Worm (Caenorhabditis elegans): Measurements from ENCODE around the gene slc-36.5.

Gene slc-36.5

DNA sequence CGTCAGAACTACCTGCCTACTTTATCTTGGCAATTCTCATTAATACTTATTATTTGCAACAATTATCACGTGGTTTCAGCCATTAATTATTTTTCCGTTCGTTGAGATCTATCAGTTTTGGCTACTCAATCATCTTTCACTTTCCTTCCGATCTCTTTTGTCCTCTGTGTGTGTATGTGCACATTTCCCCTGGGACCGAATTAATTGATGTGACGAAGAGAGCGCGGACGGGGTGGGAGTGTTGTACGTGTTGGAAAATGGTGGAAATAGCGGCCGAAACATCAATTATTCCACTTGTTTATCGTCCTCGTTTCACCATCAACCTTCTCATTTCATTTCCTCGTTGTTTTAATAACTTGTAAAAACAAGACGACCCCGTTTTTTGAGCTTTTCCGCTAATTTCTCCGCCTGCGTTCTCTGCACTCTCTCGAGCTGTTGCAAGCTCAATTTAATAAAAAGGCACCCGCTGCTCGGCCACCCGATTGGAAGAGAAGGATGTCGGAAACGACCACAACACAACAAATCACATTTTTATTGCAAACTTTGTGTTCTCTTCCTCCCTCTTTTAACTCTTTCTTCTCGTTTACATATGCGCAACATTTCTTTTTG lies 38.5 kb downstream of the slc-36.5 start (continued):
- no peak for TF ChIP-seq mbf-1 (tag; optimal IDR thresholded peaks at IDR 0.05)
- TF ChIP-seq snpc-4 (tag; optimal IDR thresholded peaks at IDR 0.05): no peak
- TF ChIP-seq nhr-25 (tag; optimal IDR thresholded peaks at IDR 0.05): peak; percentile 45
- peak; percentile 42 for TF ChIP-seq sma-9 (GFP tag; optimal IDR thresholded peaks at IDR 0.05)
- TF ChIP-seq sma-9 (tag; optimal IDR thresholded peaks at IDR 0.05): no peak

DNA sequence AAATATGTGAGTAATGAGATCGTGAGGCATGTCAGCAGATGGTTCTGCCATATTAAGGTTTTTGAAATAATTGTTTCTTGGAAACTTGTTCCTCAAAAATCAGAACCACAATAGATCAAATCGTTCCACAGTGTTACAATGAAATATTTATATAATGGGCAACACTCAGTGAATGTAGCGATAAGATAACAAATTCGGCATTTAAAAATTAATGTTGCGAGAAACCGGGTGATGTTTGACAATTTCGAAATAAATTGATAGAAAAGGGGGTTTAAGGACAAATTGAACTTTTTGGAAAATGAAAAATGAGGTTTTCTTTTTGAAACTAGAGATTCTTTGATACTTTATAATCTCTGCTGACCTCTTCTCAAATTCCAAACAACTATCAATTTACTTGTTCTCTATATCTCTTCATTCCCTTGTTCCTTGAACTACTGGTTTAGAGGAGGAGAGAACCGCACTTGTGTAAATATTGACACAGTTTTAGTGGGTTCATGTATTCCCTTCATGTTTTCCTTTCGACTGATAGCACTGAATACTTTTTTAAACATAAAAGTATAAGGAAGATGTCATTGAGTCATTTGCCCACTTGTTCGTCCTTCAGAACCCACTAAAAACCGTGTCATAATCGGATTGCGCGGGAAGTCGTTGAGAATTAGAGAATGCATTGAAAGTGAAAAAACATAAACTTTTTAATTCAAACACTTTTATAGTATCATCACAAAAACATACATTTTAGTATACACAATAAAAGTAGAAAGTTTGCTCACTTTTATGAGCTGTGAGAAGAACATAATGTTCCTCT lies 39.9 kb downstream of the slc-36.5 start:
- TF ChIP-seq ztf-1 (GFP tag; conservative IDR thresholded peaks at IDR 0.05) (no peak), nhr-129 (tag; optimal IDR thresholded peaks at IDR 0.05) (peak; percentile 21), nhr-12 (tag; optimal IDR thresholded peaks at IDR 0.05) (no peak), nhr-6 (tag; optimal IDR thresholded peaks at IDR 0.05) (no peak), sma-3 (GFP tag; optimal IDR thresholded peaks at IDR 0.05) (no peak), blmp-1 (tag; optimal IDR thresholded peaks at IDR 0.05; ENCODE audit: insufficient read depth) (peak; percentile 18), nhr-25 (tag; optimal IDR thresholded peaks at IDR 0.05) (peak; percentile 39), unc-62 (GFP tag; optimal IDR thresholded peaks at IDR 0.05) (no peak), fos-1 (tag; optimal IDR thresholded peaks at IDR 0.05) (peak; percentile 83), sma-9 (GFP tag; optimal IDR thresholded peaks at IDR 0.05) (peak; percentile 9), sma-9 (tag; optimal IDR thresholded peaks at IDR 0.05) (no peak), nhr-23 (tag; optimal IDR thresholded peaks at IDR 0.05) (no peak), mab-5 (tag; optimal IDR thresholded peaks at IDR 0.05) (no peak), zag-1 (tag; optimal IDR thresholded peaks at IDR 0.05) (no peak), ama-1 (optimal IDR thresholded peaks at IDR 0.05) (no peak), F13H6.1 (tag; optimal IDR thresholded peaks at IDR 0.05) (peak; percentile 82), aly-2 (tag; optimal IDR thresholded peaks at IDR 0.05) (no peak), alr-1 (tag; optimal IDR thresholded peaks at IDR 0.05) (no peak), lin-11 (tag; optimal IDR thresholded peaks at IDR 0.05) (no peak), dmd-4 (tag; optimal IDR thresholded peaks at IDR 0.05) (no peak), crh-2 (tag; optimal IDR thresholded peaks at IDR 0.05) (no peak), skn-1 (tag; optimal IDR thresholded peaks at IDR 0.05) (peak; percentile 3), egl-27 (tag; optimal IDR thresholded peaks at IDR 0.05) (peak; percentile 29)

DNA sequence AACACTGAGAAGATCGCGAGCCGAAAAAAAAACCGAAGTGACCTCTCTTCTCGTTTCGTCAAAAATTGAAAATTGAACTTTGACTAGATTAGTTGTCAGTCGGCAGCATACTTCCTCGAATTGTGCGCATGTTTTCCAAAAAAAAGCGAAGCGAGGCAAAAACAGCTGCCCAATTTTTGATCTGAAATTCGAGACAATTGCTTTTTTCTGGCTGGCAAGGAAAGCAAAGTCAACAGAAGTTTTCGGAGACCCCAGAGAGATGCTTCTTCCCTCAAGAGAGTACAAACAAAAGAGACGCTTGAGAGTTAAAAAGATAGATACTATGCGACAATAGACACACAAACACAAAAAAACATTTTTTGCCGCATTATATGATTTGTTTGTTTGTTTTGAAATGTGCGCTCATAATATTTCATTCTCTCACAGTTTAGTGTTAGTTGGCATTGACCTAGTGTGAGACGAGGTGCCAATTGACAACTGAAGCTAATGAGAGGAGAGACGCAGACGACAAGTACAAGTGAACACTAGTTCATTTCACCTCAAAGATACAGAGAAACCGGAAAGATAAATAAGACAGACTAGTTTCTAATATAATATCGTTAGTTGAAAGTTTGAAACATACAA lies 40.8 kb downstream of the slc-36.5 start:
- TF ChIP-seq lin-13 (GFP tag; optimal IDR thresholded peaks at IDR 0.05) (no peak), sem-4 (tag; optimal IDR thresholded peaks at IDR 0.05) (peak; percentile 34), skn-1 (tag; optimal IDR thresholded peaks at IDR 0.05) (no peak), lsy-2 (tag; optimal IDR thresholded peaks at IDR 0.05) (peak in 1 of 2 experiments; percentile 0), fos-1 (tag; optimal IDR thresholded peaks at IDR 0.05) (no peak), nhr-129 (tag; optimal IDR thresholded peaks at IDR 0.05) (peak; percentile 18), egl-27 (tag; optimal IDR thresholded peaks at IDR 0.05) (peak; percentile 90), nhr-25 (tag; optimal IDR thresholded peaks at IDR 0.05) (peak; percentile 4), blmp-1 (tag; optimal IDR thresholded peaks at IDR 0.05; ENCODE audit: insufficient read depth) (peak; percentile 2), alr-1 (tag; optimal IDR thresholded peaks at IDR 0.05) (no peak), F13H6.1 (tag; optimal IDR thresholded peaks at IDR 0.05) (peak; percentile 49), lin-11 (tag; optimal IDR thresholded peaks at IDR 0.05) (peak; percentile 40), mdl-1 (tag; optimal IDR thresholded peaks at IDR 0.05) (no peak), ztf-4 (tag; optimal IDR thresholded peaks at IDR 0.05) (peak; percentile 14), crh-2 (tag; optimal IDR thresholded peaks at IDR 0.05) (peak; percentile 4), sma-9 (GFP tag; optimal IDR thresholded peaks at IDR 0.05) (no peak), sma-9 (tag; optimal IDR thresholded peaks at IDR 0.05) (no peak), mab-5 (tag; optimal IDR thresholded peaks at IDR 0.05) (peak; percentile 32)

DNA sequence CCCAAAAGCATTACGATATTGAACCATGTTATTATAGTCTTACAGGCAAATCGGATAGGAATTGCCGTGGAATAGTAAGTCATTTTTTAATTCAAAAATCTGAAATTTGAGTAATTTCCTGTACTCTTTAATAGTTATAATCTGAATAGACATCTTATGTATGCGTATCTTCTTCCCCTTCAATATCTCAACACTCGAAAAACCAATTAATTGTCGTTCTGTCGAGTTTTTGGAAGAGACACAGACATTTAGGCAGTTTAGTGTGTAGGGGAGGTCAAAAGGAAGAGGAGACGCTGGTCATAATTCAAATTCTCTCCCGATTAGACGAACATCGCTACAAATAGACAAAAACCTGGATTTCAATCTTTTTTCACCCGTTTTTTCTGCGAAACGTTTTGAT lies 41.4 kb downstream of the slc-36.5 start:
- peak; percentile 19 for TF ChIP-seq sma-3 (GFP tag; optimal IDR thresholded peaks at IDR 0.05)
- no peak for TF ChIP-seq lin-11 (tag; optimal IDR thresholded peaks at IDR 0.05)
- TF ChIP-seq unc-62 (GFP tag; optimal IDR thresholded peaks at IDR 0.05): peak; percentile 31
- peak; percentile 61 for TF ChIP-seq C34F6.9 (tag; optimal IDR thresholded peaks at IDR 0.05)
- TF ChIP-seq nhr-21 (tag; optimal IDR thresholded peaks at IDR 0.05): peak; percentile 23
- TF ChIP-seq crh-2 (tag; optimal IDR thresholded peaks at IDR 0.05): peak; percentile 47
- no peak for TF ChIP-seq alr-1 (tag; optimal IDR thresholded peaks at IDR 0.05)
- peak; percentile 88 for TF ChIP-seq sem-4 (tag; optimal IDR thresholded peaks at IDR 0.05)
- no peak for TF ChIP-seq peb-1 (tag; optimal IDR thresholded peaks at IDR 0.05)
- peak; percentile 20 for TF ChIP-seq blmp-1 (tag; optimal IDR thresholded peaks at IDR 0.05; ENCODE audit: insufficient read depth)
- peak; percentile 80 for TF ChIP-seq nhr-25 (tag; optimal IDR thresholded peaks at IDR 0.05)
- peak; percentile 96 for TF ChIP-seq egl-27 (tag; optimal IDR thresholded peaks at IDR 0.05)
- TF ChIP-seq nhr-129 (tag; optimal IDR thresholded peaks at IDR 0.05): peak; percentile 55
- no peak for TF ChIP-seq F13H6.1 (tag; optimal IDR thresholded peaks at IDR 0.05)
- TF ChIP-seq ama-1 (optimal IDR thresholded peaks at IDR 0.05): no peak
- TF ChIP-seq unc-55 (GFP tag; optimal IDR thresholded peaks at IDR 0.05): peak; percentile 46
- no peak for TF ChIP-seq ceh-82 (tag; optimal IDR thresholded peaks at IDR 0.05)
- TF ChIP-seq ceh-16 (tag; optimal IDR thresholded peaks at IDR 0.05): peak; percentile 93
- peak; percentile 56 for TF ChIP-seq lin-13 (GFP tag; optimal IDR thresholded peaks at IDR 0.05)
- TF ChIP-seq aly-2 (tag; optimal IDR thresholded peaks at IDR 0.05): no peak
- TF ChIP-seq nhr-6 (tag; optimal IDR thresholded peaks at IDR 0.05): peak; percentile 58
- TF ChIP-seq unc-39 (tag; optimal IDR thresholded peaks at IDR 0.05): no peak
- TF ChIP-seq sma-9 (GFP tag; optimal IDR thresholded peaks at IDR 0.05): peak; percentile 87
- TF ChIP-seq sma-9 (tag; optimal IDR thresholded peaks at IDR 0.05): no peak
- peak in 1 of 2 experiments; percentile 53 for TF ChIP-seq lsy-2 (tag; optimal IDR thresholded peaks at IDR 0.05)
- peak; percentile 76 for TF ChIP-seq fos-1 (tag; optimal IDR thresholded peaks at IDR 0.05)
- TF ChIP-seq mab-5 (tag; optimal IDR thresholded peaks at IDR 0.05): peak; percentile 87

All from whole organism, L2 larva.